Worm (Caenorhabditis elegans): ENCODE measurements around the gene his-70.

The his-70 gene

DNA sequence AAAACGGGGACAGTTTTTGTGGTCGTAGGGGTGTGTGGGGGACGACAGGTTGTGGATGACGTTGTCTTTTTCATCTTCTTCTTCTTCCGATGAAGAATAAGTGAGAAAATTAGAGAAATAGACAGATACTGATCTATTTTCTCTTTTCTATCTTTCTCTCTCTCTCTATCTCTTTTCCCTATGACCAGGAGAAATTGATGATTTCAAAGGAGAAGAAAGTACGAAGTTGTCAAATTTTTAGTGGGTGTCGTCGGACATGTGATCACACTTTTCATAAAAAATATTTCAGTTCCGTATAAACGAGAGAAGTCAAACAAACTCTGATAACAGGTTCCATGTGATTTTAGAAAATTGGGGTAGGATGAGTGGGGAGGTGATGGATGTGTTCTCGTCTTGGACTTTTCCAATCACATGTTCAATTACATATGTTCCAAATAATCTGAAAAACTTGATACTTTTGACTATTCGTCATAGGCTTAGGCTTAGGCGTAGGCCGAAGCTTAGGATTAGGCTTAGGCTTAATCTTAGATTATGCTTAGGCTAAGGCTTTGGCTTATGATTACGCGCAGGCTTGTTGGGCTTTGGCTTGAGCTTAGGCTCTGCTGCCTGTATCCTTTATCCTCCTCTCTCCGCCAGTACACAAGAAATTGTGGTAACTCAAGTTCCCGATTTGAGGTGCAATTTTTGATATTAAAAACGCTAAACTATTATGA lies 40.1 kb upstream of the his-70 start (continued):
- TF ChIP-seq ztf-4 (tag; optimal IDR thresholded peaks at IDR 0.05) (peak; percentile 86), dmd-4 (tag; optimal IDR thresholded peaks at IDR 0.05) (no peak), mbf-1 (tag; optimal IDR thresholded peaks at IDR 0.05) (no peak)

DNA sequence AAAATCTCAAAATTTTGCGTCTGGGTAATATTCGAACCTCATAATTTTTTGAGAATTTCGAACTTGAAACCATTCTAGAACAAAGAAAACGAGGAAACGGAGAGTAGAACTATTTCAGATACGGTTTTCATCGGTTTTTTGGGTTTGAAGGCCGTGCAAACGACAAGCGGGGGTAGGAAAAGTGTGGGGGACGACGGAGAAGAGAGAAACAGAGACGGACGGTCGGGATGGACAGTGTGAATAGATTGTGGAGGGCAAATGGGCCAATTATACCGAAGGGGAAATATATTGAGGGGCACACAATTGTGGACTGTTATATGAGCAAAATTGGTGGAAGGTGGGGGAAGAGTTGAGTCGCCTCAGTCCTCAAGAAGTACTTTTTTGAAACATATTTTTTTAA lies 38.8 kb upstream of the his-70 start:
- peak; percentile 11 for TF ChIP-seq ama-1 (optimal IDR thresholded peaks at IDR 0.05)
- no peak for TF ChIP-seq nhr-129 (tag; optimal IDR thresholded peaks at IDR 0.05)
- no peak for TF ChIP-seq F13H6.1 (tag; optimal IDR thresholded peaks at IDR 0.05)
- TF ChIP-seq ZK546.5 (tag; optimal IDR thresholded peaks at IDR 0.05), result no peak

DNA sequence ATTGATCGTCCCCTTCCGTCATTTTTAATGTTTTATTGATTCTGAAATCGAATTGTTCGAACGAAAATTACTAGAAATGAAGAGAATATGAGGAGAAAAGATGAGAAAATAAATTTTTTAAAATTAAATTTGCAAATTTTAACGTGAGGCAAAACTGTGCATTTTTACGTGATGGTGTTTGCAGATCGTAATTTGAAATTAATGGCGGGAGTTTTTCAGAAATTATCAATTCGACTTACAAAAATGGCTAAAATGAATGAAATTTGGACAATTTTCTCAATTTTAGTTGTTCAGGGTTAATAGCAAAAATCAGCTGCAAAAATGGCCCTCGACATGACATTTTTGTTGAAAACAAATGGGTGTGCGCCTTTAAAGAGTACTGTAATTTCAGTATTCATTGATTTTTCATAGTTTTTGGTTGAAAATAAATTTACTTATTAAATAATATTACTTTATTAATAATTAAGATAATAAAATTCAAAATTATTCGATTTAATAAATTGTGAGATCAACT lies 38.2 kb upstream of the his-70 start, which contains the start of gene rei-1:
TSS of gene rei-1 (minus strand) at position 84 of the 514 bp plus-strand sequence.
- TF ChIP-seq unc-55 (GFP tag; optimal IDR thresholded peaks at IDR 0.05), result no peak
- no peak for TF ChIP-seq unc-39 (tag; optimal IDR thresholded peaks at IDR 0.05)
- TF ChIP-seq fos-1 (tag; optimal IDR thresholded peaks at IDR 0.05), result no peak
- TF ChIP-seq nhr-21 (tag; optimal IDR thresholded peaks at IDR 0.05), result no peak
- TF ChIP-seq unc-62 (GFP tag; optimal IDR thresholded peaks at IDR 0.05), result no peak
- no peak for TF ChIP-seq mdl-1 (tag; optimal IDR thresholded peaks at IDR 0.05)
- no peak for TF ChIP-seq ama-1 (optimal IDR thresholded peaks at IDR 0.05)
- TF ChIP-seq lsy-2 (tag; optimal IDR thresholded peaks at IDR 0.05), result no peak
- no peak for TF ChIP-seq crh-2 (tag; optimal IDR thresholded peaks at IDR 0.05)

DNA sequence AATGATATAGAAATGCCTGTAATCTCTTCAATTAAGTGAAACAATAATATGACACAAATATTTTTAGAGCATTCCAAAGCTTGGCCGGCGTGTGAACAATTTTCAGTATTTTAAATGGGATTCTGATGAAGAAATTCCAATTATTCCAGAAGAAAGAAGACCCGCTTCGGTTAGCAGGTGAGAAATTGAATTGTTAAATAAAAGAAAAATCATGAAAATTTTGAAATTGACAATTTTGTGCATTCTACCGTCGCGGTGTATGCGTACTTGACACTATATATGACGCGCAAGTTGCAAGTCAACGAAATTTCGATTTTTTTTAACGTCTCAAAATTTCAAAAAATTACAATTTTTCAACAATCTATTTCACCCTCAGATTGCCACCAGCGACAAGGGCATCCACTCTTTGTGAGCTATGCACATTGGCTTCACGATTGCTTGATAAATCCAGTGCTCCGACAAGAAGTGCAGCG lies 36.5 kb upstream of the his-70 start:
- no peak for TF ChIP-seq gmeb-1 (tag; optimal IDR thresholded peaks at IDR 0.05)
- TF ChIP-seq ztf-11 (tag; optimal IDR thresholded peaks at IDR 0.05), result no peak
- peak in 1 of 2 experiments; percentile 4 for TF ChIP-seq lsy-2 (tag; optimal IDR thresholded peaks at IDR 0.05)
- no peak for TF ChIP-seq ZK546.5 (tag; optimal IDR thresholded peaks at IDR 0.05)
- TF ChIP-seq egl-27 (tag; optimal IDR thresholded peaks at IDR 0.05), result no peak
- peak; percentile 67 for TF ChIP-seq sma-3 (GFP tag; optimal IDR thresholded peaks at IDR 0.05)
- peak; percentile 20 for TF ChIP-seq nhr-21 (tag; optimal IDR thresholded peaks at IDR 0.05)
- no peak for TF ChIP-seq mbf-1 (tag; optimal IDR thresholded peaks at IDR 0.05)
- no peak for TF ChIP-seq peb-1 (tag; optimal IDR thresholded peaks at IDR 0.05)
- no peak for TF ChIP-seq blmp-1 (tag; optimal IDR thresholded peaks at IDR 0.05; ENCODE audit: insufficient read depth)
- TF ChIP-seq alr-1 (tag; optimal IDR thresholded peaks at IDR 0.05), result no peak
- peak; percentile 24 for TF ChIP-seq crh-2 (tag; optimal IDR thresholded peaks at IDR 0.05)
- no peak for TF ChIP-seq nhr-12 (tag; optimal IDR thresholded peaks at IDR 0.05)
- no peak for TF ChIP-seq skn-1 (tag; optimal IDR thresholded peaks at IDR 0.05)
- TF ChIP-seq dmd-4 (tag; optimal IDR thresholded peaks at IDR 0.05), result no peak
- no peak for TF ChIP-seq aly-2 (tag; optimal IDR thresholded peaks at IDR 0.05)
- no peak for TF ChIP-seq fos-1 (tag; optimal IDR thresholded peaks at IDR 0.05)
- TF ChIP-seq sma-9 (GFP tag; optimal IDR thresholded peaks at IDR 0.05), result no peak
- no peak for TF ChIP-seq sma-9 (tag; optimal IDR thresholded peaks at IDR 0.05)
- no peak for TF ChIP-seq sem-4 (tag; optimal IDR thresholded peaks at IDR 0.05)
- peak; percentile 18 for TF ChIP-seq ama-1 (optimal IDR thresholded peaks at IDR 0.05)
- TF ChIP-seq nhr-10 (tag; optimal IDR thresholded peaks at IDR 0.05), result no peak
- TF ChIP-seq ceh-82 (tag; optimal IDR thresholded peaks at IDR 0.05), result no peak
- no peak for TF ChIP-seq ztf-4 (tag; optimal IDR thresholded peaks at IDR 0.05)
- TF ChIP-seq snpc-4 (tag; optimal IDR thresholded peaks at IDR 0.05), result no peak
- TF ChIP-seq mdl-1 (tag; optimal IDR thresholded peaks at IDR 0.05), result no peak
- TF ChIP-seq Y55F3AM.14 (GFP tag; optimal IDR thresholded peaks at IDR 0.05), result no peak
- TF ChIP-seq elt-1 (tag; optimal IDR thresholded peaks at IDR 0.05), result no peak
- TF ChIP-seq zag-1 (tag; optimal IDR thresholded peaks at IDR 0.05), result no peak
- TF ChIP-seq lin-39 (tag; optimal IDR thresholded peaks at IDR 0.05), result no peak
